Fruit fly (Drosophila melanogaster) whole organism, embryonic: ENCODE results near the gene Hip14.

ENCODE experiments used
- Atf3 ChIP-seq: fragments of 200-800 bp; sonication (Bioruptor generic); optimal IDR thresholded peaks from 3 replicates; lab custom pipeline; 2016; ENCODE audit warnings: missing biosample characterization, missing genetic modification characterization
- Bgb ChIP-seq: fragments of 200-800 bp; sonication (Bioruptor generic); IDR thresholded peaks from 2 replicates; pipeline ENCODE4 v1.3.6; 2022; ENCODE audit warnings: missing biosample characterization, missing genetic modification characterization; ENCODE audit not compliant: partially characterized antibody
- C15 ChIP-seq: fragments of 200-800 bp; sonication (Bioruptor generic); IDR thresholded peaks from 3 replicates; pipeline ENCODE4 v1.3.6; 2022; ENCODE audit warnings: missing biosample characterization, missing genetic modification characterization
- CG10462 ChIP-seq: fragments of 200-800 bp; sonication (Bioruptor generic); optimal IDR thresholded peaks from 2 replicates; lab custom pipeline; 2016; ENCODE audit warnings: missing biosample characterization, missing genetic modification characterization
- CG12104 ChIP-seq: fragments of 200-800 bp; sonication (Bioruptor generic); optimal IDR thresholded peaks from 3 replicates; lab custom pipeline; 2016; ENCODE audit warnings: missing biosample characterization, missing genetic modification characterization
- CG12942 ChIP-seq: fragments of 200-800 bp; sonication (Bioruptor generic); optimal IDR thresholded peaks from 3 replicates; lab custom pipeline; 2016; ENCODE audit warnings: missing biosample characterization, missing genetic modification characterization
- CG15269 ChIP-seq: fragments of 200-800 bp; sonication (Bioruptor generic); optimal IDR thresholded peaks from 2 replicates; lab custom pipeline; 2018; ENCODE audit warnings: missing biosample characterization, mild to moderate bottlenecking, missing genetic modification characterization, moderate library complexity
- CG15601 ChIP-seq: fragments of 200-800 bp; sonication (Bioruptor generic); optimal IDR thresholded peaks from 3 replicates; lab custom pipeline; 2019; ENCODE audit warnings: missing biosample characterization, mild to moderate bottlenecking, missing genetic modification characterization, moderate library complexity
- CG16863 ChIP-seq: fragments of 200-800 bp; sonication (Bioruptor generic); optimal IDR thresholded peaks from 3 replicates; lab custom pipeline; 2016; ENCODE audit warnings: missing biosample characterization, missing genetic modification characterization
- CG17612 ChIP-seq: fragments of 200-800 bp; sonication (Bioruptor generic); IDR thresholded peaks from 2 replicates; pipeline ENCODE4 v1.3.6; 2022; ENCODE audit warnings: missing biosample characterization, missing genetic modification characterization
- CG2129 ChIP-seq: fragments of 200-800 bp; sonication (Bioruptor generic); IDR thresholded peaks from 2 replicates; pipeline ENCODE4 v1.3.6; 2022; ENCODE audit warnings: missing biosample characterization, missing genetic modification characterization; ENCODE audit not compliant: partially characterized antibody
- CG2712 ChIP-seq: fragments of 200-800 bp; optimal IDR thresholded peaks from 3 replicates; lab custom pipeline; 2019; ENCODE audit warnings: missing biosample characterization, mild to moderate bottlenecking, missing genetic modification characterization, moderate library complexity
- CG2889 ChIP-seq: fragments of 200-800 bp; sonication (Bioruptor generic); IDR thresholded peaks from 3 replicates; pipeline ENCODE4 v1.3.6; 2022; ENCODE audit warnings: missing biosample characterization, missing genetic modification characterization
- CG30020 ChIP-seq: fragments of 200-800 bp; optimal IDR thresholded peaks from 2 replicates; lab custom pipeline; 2019; ENCODE audit warnings: missing biosample characterization, mild to moderate bottlenecking, missing genetic modification characterization, moderate library complexity
- CG30431 ChIP-seq: fragments of 200-800 bp; sonication (Bioruptor generic); optimal IDR thresholded peaks from 2 replicates; lab custom pipeline; 2017; ENCODE audit warnings: missing biosample characterization, missing genetic modification characterization
- CG6175 ChIP-seq: fragments of 200-800 bp; sonication (Bioruptor generic); IDR thresholded peaks from 3 replicates; pipeline ENCODE4 v1.3.6; 2022; ENCODE audit warnings: missing biosample characterization, missing genetic modification characterization
- CG6654 ChIP-seq: fragments of 200-800 bp; sonication (Bioruptor generic); optimal IDR thresholded peaks from 2 replicates; lab custom pipeline; 2017; ENCODE audit warnings: missing biosample characterization, mild to moderate bottlenecking, missing genetic modification characterization
- CG6683 ChIP-seq: fragments of 200-800 bp; sonication (Bioruptor generic); optimal IDR thresholded peaks from 2 replicates; lab custom pipeline; 2017; ENCODE audit warnings: missing biosample characterization, mild to moderate bottlenecking, missing genetic modification characterization, missing genetic modification reagents
- CG6854 ChIP-seq: fragments of 200-800 bp; sonication (Bioruptor generic); optimal IDR thresholded peaks from 3 replicates; lab custom pipeline; 2017; ENCODE audit warnings: missing biosample characterization, mild to moderate bottlenecking, missing genetic modification characterization
- CG7372 ChIP-seq: fragments of 200-800 bp; sonication (Bioruptor generic); IDR thresholded peaks from 2 replicates; pipeline ENCODE4 v1.3.6; 2022; ENCODE audit warnings: missing biosample characterization, missing genetic modification characterization
- CG8388 ChIP-seq: fragments of 200-800 bp; sonication (Bioruptor generic); optimal IDR thresholded peaks from 2 replicates; lab custom pipeline; 2019; ENCODE audit warnings: missing biosample characterization, mild to moderate bottlenecking, missing genetic modification characterization, moderate library complexity
- CG8944 ChIP-seq: fragments of 200-800 bp; sonication (Bioruptor generic); optimal IDR thresholded peaks from 3 replicates; lab custom pipeline; 2016; ENCODE audit warnings: missing biosample characterization, missing genetic modification characterization
- CG9609 ChIP-seq: fragments of 200-800 bp; sonication (Bioruptor generic); optimal IDR thresholded peaks from 3 replicates; lab custom pipeline; 2016; ENCODE audit warnings: missing biosample characterization, missing genetic modification characterization
- D ChIP-seq, 2 experiments: fragments of 200-800 bp in 1 of 2; fragments of >200 bp in 1 of 2; sonication (Bioruptor generic) in 1 of 2; optimal IDR thresholded peaks; 2 replicates in 1 of 2; 3 replicates in 1 of 2; lab custom pipeline; 2017; ENCODE audit warnings: mild to moderate bottlenecking in 1 of 2, missing biosample characterization in 1 of 2, missing genetic modification characterization in 1 of 2, missing genetic modification reagents in 1 of 2
- Dip3 ChIP-seq: fragments of 200-800 bp; sonication (Bioruptor generic); optimal IDR thresholded peaks from 3 replicates; lab custom pipeline; 2016; ENCODE audit warnings: missing biosample characterization, missing genetic modification characterization
- E2f2 ChIP-seq: fragments of 200-800 bp; sonication (Bioruptor generic); IDR thresholded peaks from 2 replicates; pipeline ENCODE4 v1.3.6; 2022; ENCODE audit warnings: missing biosample characterization, missing genetic modification characterization
- Gug ChIP-seq: fragments of 200-800 bp; sonication (Bioruptor generic); IDR thresholded peaks from 4 replicates; pipeline ENCODE4 v1.3.6; 2022; ENCODE audit warnings: missing biosample characterization, missing genetic modification characterization
- HLHmδ ChIP-seq: fragments of 200-800 bp; sonication (Bioruptor generic); optimal IDR thresholded peaks from 2 replicates; lab custom pipeline; 2018; ENCODE audit warnings: missing biosample characterization, mild to moderate bottlenecking, missing genetic modification characterization, moderate library complexity
- Hmr ChIP-seq: fragments of 200-800 bp; sonication (Bioruptor generic); optimal IDR thresholded peaks from 3 replicates; lab custom pipeline; 2017; ENCODE audit warnings: mild to moderate bottlenecking, missing biosample characterization, missing genetic modification reagents, missing genetic modification characterization
- Lhr ChIP-seq: fragments of 200-800 bp; sonication (Bioruptor generic); optimal IDR thresholded peaks from 3 replicates; lab custom pipeline; 2017; ENCODE audit warnings: mild to moderate bottlenecking, missing biosample characterization, missing genetic modification reagents, missing genetic modification characterization
- NfI ChIP-seq: fragments of 200-800 bp; sonication (Bioruptor generic); optimal IDR thresholded peaks from 3 replicates; lab custom pipeline; 2018; ENCODE audit warnings: missing biosample characterization, mild to moderate bottlenecking, missing genetic modification characterization, moderate library complexity
- Rx ChIP-seq: fragments of 200-800 bp; sonication (Bioruptor generic); IDR thresholded peaks from 2 replicates; pipeline ENCODE4 v1.3.6; 2022; ENCODE audit warnings: missing biosample characterization, missing genetic modification characterization
- Sry-β ChIP-seq: fragments of 200-800 bp; sonication (Bioruptor generic); optimal IDR thresholded peaks from 2 replicates; lab custom pipeline; 2018; ENCODE audit warnings: missing biosample characterization, mild to moderate bottlenecking, missing genetic modification characterization, moderate library complexity
- Taf1 ChIP-seq: fragments of 200-800 bp; sonication (Bioruptor generic); IDR thresholded peaks from 2 replicates; pipeline ENCODE4 v1.3.6; 2022; ENCODE audit warnings: missing biosample characterization, missing genetic modification characterization
- Tbp ChIP-seq: fragments of >200 bp; optimal IDR thresholded peaks from 2 replicates; lab custom pipeline; 2018; ENCODE audit warnings: missing biosample characterization, missing genetic modification characterization
- al ChIP-seq: fragments of 200-800 bp; sonication (Bioruptor generic); IDR thresholded peaks from 2 replicates; pipeline ENCODE4 v1.3.6; 2022; ENCODE audit warnings: missing biosample characterization, missing genetic modification characterization
- ash1 ChIP-seq: fragments of 200-800 bp; sonication (Bioruptor generic); optimal IDR thresholded peaks from 2 replicates; lab custom pipeline; 2018; ENCODE audit warnings: missing biosample characterization, mild to moderate bottlenecking, missing genetic modification characterization
- bab2 ChIP-seq: fragments of 200-800 bp; sonication (Bioruptor generic); optimal IDR thresholded peaks from 2 replicates; lab custom pipeline; 2016; ENCODE audit warnings: missing biosample characterization, missing genetic modification characterization
- corto ChIP-seq: fragments of 200-800 bp; sonication (Bioruptor generic); optimal IDR thresholded peaks from 2 replicates; lab custom pipeline; 2016; ENCODE audit warnings: missing biosample characterization, mild to moderate bottlenecking, missing genetic modification characterization, moderate library complexity
- dan ChIP-seq: fragments of 200-800 bp; sonication (Bioruptor generic); IDR thresholded peaks from 2 replicates; pipeline ENCODE4 v1.3.6; 2022; ENCODE audit warnings: missing biosample characterization, missing genetic modification characterization
- gem ChIP-seq: fragments of 200-800 bp; sonication (Bioruptor generic); optimal IDR thresholded peaks from 2 replicates; lab custom pipeline; 2019; ENCODE audit warnings: missing biosample characterization, mild to moderate bottlenecking, missing genetic modification characterization, moderate library complexity
- jigr1 ChIP-seq: fragments of 200-800 bp; sonication (Bioruptor generic); IDR thresholded peaks from 3 replicates; pipeline ENCODE4 v1.3.6; 2022; ENCODE audit warnings: missing biosample characterization, missing genetic modification characterization
- luna ChIP-seq: fragments of 200-800 bp; sonication (Bioruptor generic); optimal IDR thresholded peaks from 2 replicates; lab custom pipeline; 2016; ENCODE audit warnings: missing biosample characterization, missing genetic modification characterization
- odd ChIP-seq: fragments of 200-800 bp; sonication (Bioruptor generic); optimal IDR thresholded peaks from 2 replicates; lab custom pipeline; 2017; ENCODE audit warnings: missing biosample characterization, mild to moderate bottlenecking, missing genetic modification characterization
- salm ChIP-seq: fragments of 200-800 bp; sonication (Bioruptor generic); optimal IDR thresholded peaks from 2 replicates; lab custom pipeline; 2018; ENCODE audit warnings: missing biosample characterization, mild to moderate bottlenecking, missing genetic modification characterization
- sens-2 ChIP-seq: fragments of 200-800 bp; sonication (Bioruptor generic); IDR thresholded peaks from 2 replicates; pipeline ENCODE4 v1.3.6; 2022; ENCODE audit warnings: missing biosample characterization, missing genetic modification characterization
- sob ChIP-seq: fragments of 200-800 bp; sonication (Bioruptor generic); IDR thresholded peaks from 2 replicates; pipeline ENCODE4 v1.3.6; 2022; ENCODE audit warnings: missing biosample characterization, missing genetic modification characterization
- vnd ChIP-seq: fragments of 200-800 bp; sonication (Bioruptor generic); IDR thresholded peaks from 3 replicates; pipeline ENCODE4 v1.3.6; 2022; ENCODE audit warnings: missing biosample characterization, missing genetic modification characterization; ENCODE audit not compliant: partially characterized antibody
- wdn ChIP-seq: fragments of 200-800 bp; sonication (Bioruptor generic); IDR thresholded peaks from 2 replicates; pipeline ENCODE4 v1.3.6; 2022; ENCODE audit warnings: missing biosample characterization, missing genetic modification characterization
- zen2 ChIP-seq: fragments of 200-800 bp; sonication (Bioruptor generic); IDR thresholded peaks from 3 replicates; pipeline ENCODE4 v1.3.6; 2022; ENCODE audit warnings: missing biosample characterization, missing genetic modification characterization; ENCODE audit not compliant: partially characterized antibody

The Hip14 gene

DNA sequence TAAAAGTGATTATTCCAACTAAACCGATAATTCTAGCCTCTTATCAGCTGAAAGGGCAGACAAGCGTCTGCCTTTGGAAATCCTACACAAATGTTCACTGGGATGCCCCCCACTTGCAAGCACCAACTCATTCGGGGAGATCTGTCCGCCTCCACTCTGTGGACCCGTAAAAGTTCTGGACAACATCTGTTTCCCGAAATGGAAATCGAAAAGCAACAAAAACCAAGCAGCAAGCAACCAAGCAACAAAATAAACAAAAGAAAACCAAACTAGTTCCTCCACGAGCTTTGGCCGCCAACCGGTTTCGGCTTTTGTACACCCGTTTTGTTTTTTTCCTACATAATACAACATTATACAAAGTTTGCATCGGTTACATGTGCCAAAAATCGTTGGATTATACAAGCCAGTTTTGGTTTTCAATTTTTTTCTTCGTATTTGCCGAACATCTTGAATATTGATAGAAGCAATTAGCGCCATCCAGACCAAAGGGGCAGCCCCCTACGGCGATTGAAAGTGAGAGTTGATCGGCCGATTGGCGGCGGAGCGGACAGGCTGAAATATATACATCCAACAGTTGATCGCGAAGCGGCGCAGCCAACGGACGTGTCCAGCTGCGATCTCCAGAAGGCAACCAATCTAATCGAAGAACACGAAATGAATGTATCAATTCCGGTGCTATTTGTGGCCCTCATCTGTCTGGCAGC, 29.3 kb upstream of the Hip14 start, which contains the start of gene CG17032 (continued):
- TF ChIP-seq Hmr (GFP tag; lab: Kevin White, UChicago) (no peak), luna (GFP tag; lab: Kevin White, UChicago) (no peak), al (no peak), dan (GFP tag; lab: Robert Waterston, UW) (no peak), Dip3 (GFP tag; lab: Kevin White, UChicago) (no peak), C15 (no peak), NfI (no peak), wdn (GFP tag; lab: Robert Waterston, UW) (no peak), CG6654 (GFP tag; lab: Kevin White, UChicago) (no peak), E2f2 (no peak), salm (tag; lab: Kevin White, UChicago) (no peak), CG10462 (GFP tag; lab: Kevin White, UChicago) (no peak), D (optimal IDR thresholded peaks at IDR 0.05; lab: Kevin White, UChicago) (no peak), D (GFP tag; optimal IDR thresholded peaks at IDR 0.05; lab: Kevin White, UChicago) (no peak), CG12942 (GFP tag; lab: Kevin White, UChicago) (no peak), CG15269 (tag; lab: Kevin White, UChicago) (no peak), Gug (no peak), Atf3 (GFP tag; lab: Kevin White, UChicago) (no peak), Sry-β (GFP tag; lab: Kevin White, UChicago) (no peak), CG2712 (tag; lab: Kevin White, UChicago) (no peak), Taf1 (GFP tag; lab: Robert Waterston, UW) (no peak), CG6175 (GFP tag; lab: Robert Waterston, UW) (peak; percentile 51; the same call in 1 of the 3 replicates), vnd (GFP tag; lab: Robert Waterston, UW) (no peak), CG15601 (tag; lab: Kevin White, UChicago) (peak; percentile 74), CG8944 (GFP tag; lab: Kevin White, UChicago) (no peak), Lhr (no peak), CG9609 (GFP tag; lab: Kevin White, UChicago) (no peak), CG7372 (GFP tag; lab: Robert Waterston, UW) (no peak), CG6683 (GFP tag; lab: Kevin White, UChicago) (no peak), CG12104 (GFP tag; lab: Kevin White, UChicago) (no peak), CG30020 (tag; lab: Kevin White, UChicago) (no peak), CG2889 (no peak), odd (GFP tag; lab: Kevin White, UChicago) (no peak), Tbp (GFP tag; lab: Kevin White, UChicago) (no peak), zen2 (no peak), CG2129 (GFP tag; lab: Robert Waterston, UW) (no peak), CG16863 (GFP tag; lab: Kevin White, UChicago) (no peak), CG8388 (GFP tag; lab: Kevin White, UChicago) (no peak), bab2 (GFP tag; lab: Kevin White, UChicago) (no peak), corto (GFP tag; lab: Kevin White, UChicago) (no peak), sens-2 (no peak), HLHmδ (GFP tag; lab: Kevin White, UChicago) (peak; percentile 15), Rx (no peak), CG6854 (GFP tag; lab: Kevin White, UChicago) (no peak), Bgb (GFP tag; lab: Robert Waterston, UW) (no peak), ash1 (no peak), jigr1 (GFP tag; lab: Robert Waterston, UW) (no peak), sob (GFP tag; lab: Robert Waterston, UW) (0 out of 2 replicates have a peak, but pooled peaks have one; percentile 17), CG17612 (no peak), gem (tag; lab: Kevin White, UChicago) (no peak), CG30431 (GFP tag; lab: Kevin White, UChicago) (no peak)
